Worm (Caenorhabditis elegans): Measurements from ENCODE around the gene psmd-9.
A peak's percentile ranks its signal among the peaks of the same experiment; 100 is the strongest.

psmd-9 gene

DNA sequence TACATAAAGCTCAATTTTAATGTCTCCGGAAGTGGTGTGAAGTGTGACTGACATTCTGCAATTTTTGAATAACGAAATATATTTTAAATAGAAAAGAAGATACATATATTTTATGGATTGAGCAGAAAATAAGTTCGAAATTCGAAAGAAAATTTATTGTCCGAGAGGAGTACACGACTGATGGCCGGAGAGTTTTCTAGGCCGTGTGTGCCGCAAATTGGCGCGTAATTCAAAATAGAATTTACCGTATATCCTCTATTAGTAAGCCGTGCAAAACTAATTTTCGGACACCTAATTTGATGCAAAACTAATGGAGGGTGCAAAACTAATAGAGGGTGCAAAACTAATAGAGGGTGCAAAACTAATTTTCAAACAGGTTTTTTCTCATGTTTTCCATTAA lies 11.4 kb downstream of the psmd-9 start, which contains the start of gene cyn-10 (continued):
- TF ChIP-seq ceh-62 (tag; optimal IDR thresholded peaks at IDR 0.05) (no peak), fkh-10 (GFP tag; optimal IDR thresholded peaks at IDR 0.05) (no peak), unc-39 (tag; optimal IDR thresholded peaks at IDR 0.05) (no peak), nhr-77 (tag; optimal IDR thresholded peaks at IDR 0.05) (no peak), ceh-28 (tag; optimal IDR thresholded peaks at IDR 0.05) (no peak), nhr-28 (tag; optimal IDR thresholded peaks at IDR 0.05) (peak; percentile 15)

DNA sequence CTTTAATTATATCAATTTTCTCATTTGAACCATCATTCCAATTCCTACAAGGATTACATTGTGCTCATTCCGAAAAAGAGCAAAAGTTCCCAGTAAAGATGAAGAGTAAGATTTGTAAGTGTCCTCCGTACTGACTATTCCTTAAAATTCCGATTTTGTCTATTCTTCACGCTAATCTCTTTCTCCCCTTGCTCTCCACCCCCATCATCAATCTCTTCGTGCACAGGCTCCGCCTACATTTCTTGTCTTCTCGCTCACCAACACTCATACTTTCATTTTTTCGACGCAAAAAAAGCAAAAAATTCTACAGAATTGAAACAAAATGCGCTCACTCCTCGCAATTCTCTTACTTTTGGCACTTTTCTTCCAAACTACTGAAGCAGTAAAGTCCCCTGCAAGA lies 14.0 kb downstream of the psmd-9 start, which contains the start of gene B0252.8:
TSS of gene B0252.8 (plus strand) at position 292 of the 400 bp plus-strand sequence.
- no peak for TF ChIP-seq egl-27 (tag; optimal IDR thresholded peaks at IDR 0.05)
- no peak for TF ChIP-seq ZK546.5 (tag; optimal IDR thresholded peaks at IDR 0.05)
- no peak for TF ChIP-seq dmd-9 (GFP tag; IDR thresholded peaks at IDR 0.05)
- TF ChIP-seq jun-1 (tag; optimal IDR thresholded peaks at IDR 0.05), result no peak
- TF ChIP-seq F26F4.8 (GFP tag; conservative IDR thresholded peaks at IDR 0.05), result no peak
- no peak for TF ChIP-seq hlh-30 (tag; optimal IDR thresholded peaks at IDR 0.05; ENCODE audit: insufficient read depth)
- TF ChIP-seq madf-5 (GFP tag; IDR thresholded peaks at IDR 0.05), result no peak
- TF ChIP-seq daf-19 (GFP tag; conservative IDR thresholded peaks at IDR 0.05), result no peak
- TF ChIP-seq D1046.2 (GFP tag; IDR thresholded peaks at IDR 0.05), result no peak

DNA sequence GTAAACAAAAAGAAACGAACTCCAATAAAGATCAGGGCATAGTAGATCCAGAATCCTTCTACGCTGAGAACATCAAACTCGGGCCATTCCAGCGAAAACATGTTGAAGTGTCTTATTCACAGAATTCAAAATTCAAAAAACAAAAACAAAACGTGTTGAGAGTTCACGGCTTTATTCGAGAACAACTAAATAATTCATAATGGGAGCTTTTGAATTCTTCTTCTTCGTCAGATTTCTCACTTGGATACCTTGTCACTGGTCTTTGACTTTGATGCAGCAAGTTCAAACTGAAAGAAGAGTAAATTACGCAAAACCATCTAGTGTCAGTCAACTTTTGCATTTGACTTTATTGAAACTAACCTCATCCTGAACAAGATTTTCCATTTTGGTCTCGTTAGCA lies 15.8 kb downstream of the psmd-9 start, which contains the start of gene B0252.11:
TSS of gene B0252.11 (minus strand) at position 101 of the 400 bp plus-strand sequence.
- TF ChIP-seq aha-1 (tag) (peak; percentile 42), ceh-28 (tag; optimal IDR thresholded peaks at IDR 0.05) (no peak), spr-1 (tag; optimal IDR thresholded peaks at IDR 0.05) (no peak)

DNA sequence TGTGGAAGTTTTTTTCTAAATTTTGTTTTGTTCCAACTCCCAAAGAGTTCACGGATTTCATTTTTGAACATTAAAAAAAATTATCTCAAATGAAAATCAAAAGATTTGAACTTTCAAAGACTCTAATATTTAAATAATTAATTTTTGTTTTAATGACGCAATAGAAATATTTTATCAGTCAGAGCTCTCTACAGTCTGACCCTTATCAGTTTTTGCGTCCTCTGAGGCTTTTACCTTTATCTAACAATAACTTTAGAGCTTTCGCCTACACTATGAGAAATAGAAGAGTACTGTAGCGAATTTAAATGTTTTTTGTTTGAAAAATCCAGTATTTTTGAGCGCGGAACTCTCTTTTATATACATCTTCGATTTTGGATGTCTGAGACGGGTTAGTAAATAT lies 17.0 kb downstream of the psmd-9 start, which contains the start of gene B0252.5:
TSS of gene B0252.5 (minus strand) at position 17 of the 400 bp plus-strand sequence.
- TF ChIP-seq snpc-4 (tag; optimal IDR thresholded peaks at IDR 0.05) (no peak), ceh-32 (tag; optimal IDR thresholded peaks at IDR 0.05; ENCODE audit: poor library complexity) (no peak), skn-1 (tag; optimal IDR thresholded peaks at IDR 0.05) (no peak), dve-1 (tag; optimal IDR thresholded peaks at IDR 0.05; ENCODE audit: insufficient read depth) (no peak), pqm-1 (tag; optimal IDR thresholded peaks at IDR 0.05) (peak; percentile 77), zfp-2 (tag; optimal IDR thresholded peaks at IDR 0.05) (no peak), mdt-29 (GFP tag; IDR thresholded peaks at IDR 0.05) (no peak), nhr-41 (GFP tag; IDR thresholded peaks at IDR 0.05) (no peak), hlh-11 (tag; optimal IDR thresholded peaks at IDR 0.05) (no peak), arid-1 (GFP tag; conservative IDR thresholded peaks at IDR 0.05) (no peak), ceh-82 (tag; optimal IDR thresholded peaks at IDR 0.05) (no peak), daf-16 (GFP tag; optimal IDR thresholded peaks at IDR 0.05) (no peak), daf-16 (tag; optimal IDR thresholded peaks at IDR 0.05) (peak; percentile 27)

DNA sequence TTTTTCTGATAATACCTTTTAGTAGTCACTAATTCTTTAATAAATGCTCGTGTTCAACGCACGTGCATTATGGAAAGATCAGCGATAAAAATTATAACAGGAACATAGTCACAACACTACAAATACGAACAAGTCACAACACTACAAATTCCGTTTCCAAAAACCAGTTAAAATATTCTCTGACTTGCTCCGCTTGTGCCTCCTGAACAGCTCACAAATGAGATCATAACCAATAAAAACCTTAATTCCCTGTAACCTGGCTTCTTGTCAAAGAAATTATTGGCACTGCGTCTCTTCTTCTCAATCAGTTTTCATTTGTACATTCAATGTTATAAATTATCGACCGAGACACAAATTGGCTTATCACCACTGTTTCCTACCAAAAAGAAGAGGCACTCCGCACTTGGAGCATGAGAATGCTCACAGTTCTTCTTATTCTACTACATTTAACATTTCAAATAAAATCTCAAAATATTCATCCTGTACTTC lies 17.5 kb downstream of the psmd-9 start, which contains the start of gene B0252.1:
TSS of gene B0252.1 (plus strand) at position 318 of the 489 bp plus-strand sequence.
- peak; percentile 97 for TF ChIP-seq nhr-28 (tag; optimal IDR thresholded peaks at IDR 0.05)
- TF ChIP-seq php-3 (GFP tag; IDR thresholded peaks at IDR 0.05), result peak; percentile 95
- TF ChIP-seq tra-1 (GFP tag; IDR thresholded peaks at IDR 0.05), result no peak
- peak; percentile 30; the same call in 1 of the 2 replicates for TF ChIP-seq dmd-6 (GFP tag; IDR thresholded peaks at IDR 0.05)
- no peak for TF ChIP-seq lin-13 (GFP tag; optimal IDR thresholded peaks at IDR 0.05)
- TF ChIP-seq nhr-102 (tag; optimal IDR thresholded peaks at IDR 0.05), result peak; percentile 31
- peak; percentile 56 for TF ChIP-seq pqm-1 (tag; optimal IDR thresholded peaks at IDR 0.05)
- TF ChIP-seq hlh-11 (tag; optimal IDR thresholded peaks at IDR 0.05), result peak; percentile 68
- TF ChIP-seq mxl-3 (GFP tag; optimal IDR thresholded peaks at IDR 0.05), result peak; percentile 20
- TF ChIP-seq aha-1 (tag), result peak; percentile 13
- TF ChIP-seq nhr-77 (tag; optimal IDR thresholded peaks at IDR 0.05), result peak; percentile 27
- TF ChIP-seq ZK546.5 (tag; optimal IDR thresholded peaks at IDR 0.05), result no peak
- no peak for TF ChIP-seq F26F4.8 (GFP tag; conservative IDR thresholded peaks at IDR 0.05)
- TF ChIP-seq daf-16 (GFP tag; optimal IDR thresholded peaks at IDR 0.05), result no peak
- peak; percentile 25 for TF ChIP-seq daf-16 (tag; optimal IDR thresholded peaks at IDR 0.05)
- TF ChIP-seq ceh-32 (tag; optimal IDR thresholded peaks at IDR 0.05; ENCODE audit: poor library complexity), result no peak

Measured in whole organism, L4 larva.